Worm (Caenorhabditis elegans) whole organism, L1 larva: ENCODE results near the gene ephx-1.

ENCODE experiments used
- C04F5.9 ChIP-seq: sonication (generic microtip); optimal IDR thresholded peaks from 2 replicates; lab custom pipeline; 2016; ENCODE audit warnings: missing genetic modification characterization, missing compliant biosample characterization
- C16A3.4 ChIP-seq: fragments of 150-350 bp; optimal IDR thresholded peaks from 2 replicates; lab custom pipeline; 2014; ENCODE audit warnings: missing biosample characterization, missing genetic modification characterization
- Y116A8C.19 ChIP-seq: sonication (generic microtip); optimal IDR thresholded peaks from 2 replicates; lab custom pipeline; 2016; ENCODE audit warnings: missing compliant biosample characterization, missing genetic modification characterization, borderline replicate concordance
- aha-1 ChIP-seq: fragments of 150-350 bp; optimal IDR thresholded peaks from 2 replicates; lab custom pipeline; 2014; ENCODE audit warnings: missing biosample characterization, missing genetic modification characterization
- alr-1 ChIP-seq: fragments of 200-800 bp; sonication (Bioruptor generic); optimal IDR thresholded peaks from 2 replicates; lab custom pipeline; 2018; ENCODE audit warnings: borderline replicate concordance, mild to moderate bottlenecking, missing genetic modification characterization, missing compliant biosample characterization
- ama-1 ChIP-seq: fragments of 150-350 bp; optimal IDR thresholded peaks from 2 replicates; lab custom pipeline; 2014
- blmp-1 ChIP-seq: fragments of 150-350 bp; optimal IDR thresholded peaks from 2 replicates; lab custom pipeline; 2014; ENCODE audit warnings: missing biosample characterization, missing genetic modification characterization
- ceh-8 ChIP-seq: fragments of 200-800 bp; sonication (Bioruptor generic); optimal IDR thresholded peaks from 2 replicates; lab custom pipeline; 2018; ENCODE audit warnings: mild to moderate bottlenecking, missing genetic modification characterization, moderate library complexity, missing compliant biosample characterization
- ceh-82 ChIP-seq, 3 experiments: fragments of 150-350 bp in 1 of 3; sonication (generic microtip) in 2 of 3; optimal IDR thresholded peaks; 2 replicates each; lab custom pipeline; 2014 to 2017; ENCODE audit warnings: missing biosample characterization in 3 of 3, missing genetic modification characterization in 3 of 3
- ceh-88 ChIP-seq: fragments of 200-800 bp; sonication (Bioruptor generic); IDR thresholded peaks from 2 replicates; pipeline ENCODE4 v1.3.6; 2022; ENCODE audit warnings: missing genetic modification characterization, missing compliant biosample characterization
- ceh-90 ChIP-seq: sonication (generic microtip); optimal IDR thresholded peaks from 2 replicates; lab custom pipeline; 2016; ENCODE audit warnings: missing genetic modification characterization, missing compliant biosample characterization
- ces-1 ChIP-seq: fragments of 150-350 bp; optimal IDR thresholded peaks from 2 replicates; lab custom pipeline; 2014; ENCODE audit warnings: missing biosample characterization, missing genetic modification reagents, missing genetic modification characterization
- dpl-1 ChIP-seq, 3 experiments: fragments of 150-350 bp in 2 of 3; sonication (generic microtip) in 1 of 3; optimal IDR thresholded peaks; 2 replicates each; lab custom pipeline; 2014 to 2017; ENCODE audit warnings: missing biosample characterization in 3 of 3, missing genetic modification characterization in 3 of 3, missing genetic modification reagents in 3 of 3
- dsc-1 ChIP-seq: sonication (generic microtip); optimal IDR thresholded peaks from 2 replicates; lab custom pipeline; 2016; ENCODE audit warnings: mild to moderate bottlenecking, missing genetic modification characterization, missing compliant biosample characterization
- efl-1 ChIP-seq, 4 experiments: fragments of 150-350 bp; optimal IDR thresholded peaks in 3 of 4; peaks in 1 of 4; 1 replicate in 1 of 4; 2 replicates in 3 of 4; lab custom pipeline; 2014; ENCODE audit warnings: missing biosample characterization in 2 of 4, missing genetic modification characterization in 2 of 4, missing genetic modification reagents in 2 of 4
- egl-13 ChIP-seq: sonication (generic microtip); optimal IDR thresholded peaks from 2 replicates; lab custom pipeline; 2016; ENCODE audit warnings: missing genotype, missing genetic modification reagents, missing genetic modification characterization, missing compliant biosample characterization
- egl-27 ChIP-seq, 2 experiments: fragments of 150-350 bp in 1 of 2; sonication (generic microtip); optimal IDR thresholded peaks; 3 replicates each; lab custom pipeline; 2017 to 2018; ENCODE audit warnings: missing biosample characterization in 2 of 2, missing genetic modification characterization in 2 of 2, missing genetic modification reagents in 2 of 2
- elt-2 ChIP-seq: sonication (generic microtip); optimal IDR thresholded peaks from 2 replicates; lab custom pipeline; 2016; ENCODE audit warnings: missing genetic modification characterization, mild to moderate bottlenecking, inconsistent platforms, missing compliant biosample characterization, missing genetic modification reagents
- ets-5 ChIP-seq: fragments of 200-800 bp; sonication (Bioruptor generic); IDR thresholded peaks from 2 replicates; pipeline ENCODE4 v1.3.6; 2022; ENCODE audit warnings: missing genetic modification characterization, missing compliant biosample characterization
- fos-1 ChIP-seq: fragments of 150-350 bp; optimal IDR thresholded peaks from 2 replicates; lab custom pipeline; 2014; ENCODE audit warnings: missing biosample characterization, missing genetic modification characterization
- hpl-2 ChIP-seq: fragments of 150-350 bp; optimal IDR thresholded peaks from 2 replicates; lab custom pipeline; 2014; ENCODE audit warnings: missing biosample characterization, missing genetic modification reagents, missing genetic modification characterization
- jun-1 ChIP-seq: fragments of 150-350 bp; optimal IDR thresholded peaks from 2 replicates; lab custom pipeline; 2014; ENCODE audit warnings: missing biosample characterization, missing genetic modification reagents, missing genetic modification characterization
- lin-14 ChIP-seq: fragments of 200-800 bp; sonication (Bioruptor generic); optimal IDR thresholded peaks from 2 replicates; lab custom pipeline; 2018; ENCODE audit warnings: mild to moderate bottlenecking, missing genetic modification characterization, moderate library complexity, missing compliant biosample characterization
- lin-35 ChIP-seq, 2 experiments: fragments of 150-350 bp; optimal IDR thresholded peaks; 2 replicates each; lab custom pipeline; 2014; ENCODE audit warnings: missing biosample characterization in 2 of 2, missing genetic modification characterization in 2 of 2, missing genetic modification reagents in 2 of 2
- lir-3 ChIP-seq: sonication (generic microtip); optimal IDR thresholded peaks from 2 replicates; lab custom pipeline; 2016; ENCODE audit warnings: mild to moderate bottlenecking, missing genetic modification characterization, moderate library complexity, missing compliant biosample characterization; ENCODE audit not compliant: poor library complexity
- mab-9 ChIP-seq: fragments of 200-800 bp; sonication (Bioruptor generic); IDR thresholded peaks from 2 replicates; pipeline ENCODE4 v1.3.6; 2022; ENCODE audit warnings: missing genetic modification reagents, missing genetic modification characterization, missing compliant biosample characterization
- mdl-1 ChIP-seq, 2 experiments: fragments of 150-350 bp; optimal IDR thresholded peaks; 2 replicates each; lab custom pipeline; 2014 to 2017; ENCODE audit warnings: missing biosample characterization in 2 of 2, missing genetic modification characterization in 2 of 2, inconsistent platforms in 1 of 2
- nhr-11 ChIP-seq: fragments of 150-350 bp; optimal IDR thresholded peaks from 2 replicates; lab custom pipeline; 2014; ENCODE audit warnings: missing biosample characterization, missing genetic modification characterization
- nhr-12 ChIP-seq: sonication (generic microtip); optimal IDR thresholded peaks from 2 replicates; lab custom pipeline; 2017; ENCODE audit warnings: missing biosample characterization, missing genetic modification characterization
- nhr-19 ChIP-seq: fragments of 200-800 bp; sonication (Bioruptor generic); conservative IDR thresholded peaks from 2 replicates; pipeline ENCODE4 v1.3.6; 2022; ENCODE audit warnings: missing genetic modification characterization, missing compliant biosample characterization
- nhr-20 ChIP-seq: sonication (generic microtip); optimal IDR thresholded peaks from 2 replicates; lab custom pipeline; 2016; ENCODE audit warnings: mild to moderate bottlenecking, missing genetic modification characterization, missing compliant biosample characterization
- nhr-237 ChIP-seq: fragments of 150-350 bp; optimal IDR thresholded peaks from 2 replicates; lab custom pipeline; 2014; ENCODE audit warnings: missing biosample characterization, missing genetic modification characterization
- nhr-47 ChIP-seq: sonication (generic microtip); optimal IDR thresholded peaks from 2 replicates; lab custom pipeline; 2016; ENCODE audit warnings: mild to moderate bottlenecking, missing genetic modification characterization, moderate library complexity, missing compliant biosample characterization
- nhr-71 ChIP-seq: sonication (generic microtip); optimal IDR thresholded peaks from 2 replicates; lab custom pipeline; 2016; ENCODE audit warnings: mild to moderate bottlenecking, missing genetic modification characterization, moderate library complexity, missing compliant biosample characterization
- nhr-76 ChIP-seq: sonication (generic microtip); optimal IDR thresholded peaks from 2 replicates; lab custom pipeline; 2017; ENCODE audit warnings: missing biosample characterization, missing genetic modification characterization
- nhr-77 ChIP-seq: fragments of 150-350 bp; optimal IDR thresholded peaks from 2 replicates; lab custom pipeline; 2014; ENCODE audit warnings: missing biosample characterization, missing genetic modification characterization
- nhr-85 ChIP-seq: sonication (generic microtip); peaks from one replicate; lab custom pipeline; 2016; ENCODE audit warnings: missing genetic modification characterization, inconsistent platforms, missing compliant biosample characterization
- pax-3 ChIP-seq: fragments of 200-800 bp; sonication (Bioruptor generic); optimal IDR thresholded peaks from 2 replicates; lab custom pipeline; 2018; ENCODE audit warnings: mild to moderate bottlenecking, missing genetic modification characterization, moderate library complexity, missing compliant biosample characterization
- rnt-1 ChIP-seq: sonication (generic microtip); optimal IDR thresholded peaks from 2 replicates; lab custom pipeline; 2016; ENCODE audit warnings: mild to moderate bottlenecking, missing genetic modification characterization, moderate library complexity, missing compliant biosample characterization
- skn-1 ChIP-seq: fragments of 150-350 bp; optimal IDR thresholded peaks from 2 replicates; lab custom pipeline; 2014; ENCODE audit warnings: missing biosample characterization, missing genetic modification characterization
- snpc-4 ChIP-seq: fragments of 150-350 bp; optimal IDR thresholded peaks from 2 replicates; lab custom pipeline; 2014; ENCODE audit warnings: missing biosample characterization, missing genetic modification characterization
- sptf-1 ChIP-seq: fragments of 150-350 bp; optimal IDR thresholded peaks from 2 replicates; lab custom pipeline; 2014; ENCODE audit warnings: missing biosample characterization, missing genetic modification characterization
- sup-37 ChIP-seq: fragments of 200-800 bp; sonication (Bioruptor generic); optimal IDR thresholded peaks from 2 replicates; lab custom pipeline; 2018; ENCODE audit warnings: mild to moderate bottlenecking, missing genetic modification characterization, missing compliant biosample characterization
- swsn-7 ChIP-seq: sonication (generic microtip); optimal IDR thresholded peaks from 2 replicates; lab custom pipeline; 2016; ENCODE audit warnings: missing genetic modification characterization, missing compliant biosample characterization
- unc-130 ChIP-seq: fragments of 150-350 bp; optimal IDR thresholded peaks from 2 replicates; lab custom pipeline; 2017; ENCODE audit warnings: missing biosample characterization, missing genetic modification characterization, inconsistent platforms
- unc-62 ChIP-seq: fragments of 150-350 bp; optimal IDR thresholded peaks from 2 replicates; lab custom pipeline; 2014; ENCODE audit warnings: missing biosample characterization, missing genetic modification reagents, missing genetic modification characterization
- vab-15 ChIP-seq: sonication (generic microtip); optimal IDR thresholded peaks from 2 replicates; lab custom pipeline; 2017; ENCODE audit warnings: missing genotype, mild to moderate bottlenecking, missing genetic modification characterization, missing compliant biosample characterization
- xbp-1 ChIP-seq: sonication (generic microtip); optimal IDR thresholded peaks from 2 replicates; lab custom pipeline; 2016; ENCODE audit warnings: missing genetic modification characterization, missing compliant biosample characterization
- zag-1 ChIP-seq: fragments of 150-350 bp; optimal IDR thresholded peaks from 2 replicates; lab custom pipeline; 2014; ENCODE audit warnings: missing biosample characterization, missing genetic modification characterization
- zip-4 ChIP-seq: fragments of 200-800 bp; sonication (Bioruptor generic); optimal IDR thresholded peaks from 2 replicates; lab custom pipeline; 2018; ENCODE audit warnings: mild to moderate bottlenecking, missing genetic modification characterization, moderate library complexity, missing compliant biosample characterization
- ztf-11 ChIP-seq, 2 experiments: sonication (generic microtip); optimal IDR thresholded peaks; 2 replicates each; lab custom pipeline; 2016 to 2017; ENCODE audit warnings: missing genetic modification characterization in 2 of 2, missing biosample characterization in 1 of 2, missing compliant biosample characterization in 1 of 2
- ztf-4 ChIP-seq: fragments of 150-350 bp; optimal IDR thresholded peaks from 2 replicates; lab custom pipeline; 2014; ENCODE audit warnings: missing biosample characterization, missing genetic modification characterization

The ephx-1 gene

DNA sequence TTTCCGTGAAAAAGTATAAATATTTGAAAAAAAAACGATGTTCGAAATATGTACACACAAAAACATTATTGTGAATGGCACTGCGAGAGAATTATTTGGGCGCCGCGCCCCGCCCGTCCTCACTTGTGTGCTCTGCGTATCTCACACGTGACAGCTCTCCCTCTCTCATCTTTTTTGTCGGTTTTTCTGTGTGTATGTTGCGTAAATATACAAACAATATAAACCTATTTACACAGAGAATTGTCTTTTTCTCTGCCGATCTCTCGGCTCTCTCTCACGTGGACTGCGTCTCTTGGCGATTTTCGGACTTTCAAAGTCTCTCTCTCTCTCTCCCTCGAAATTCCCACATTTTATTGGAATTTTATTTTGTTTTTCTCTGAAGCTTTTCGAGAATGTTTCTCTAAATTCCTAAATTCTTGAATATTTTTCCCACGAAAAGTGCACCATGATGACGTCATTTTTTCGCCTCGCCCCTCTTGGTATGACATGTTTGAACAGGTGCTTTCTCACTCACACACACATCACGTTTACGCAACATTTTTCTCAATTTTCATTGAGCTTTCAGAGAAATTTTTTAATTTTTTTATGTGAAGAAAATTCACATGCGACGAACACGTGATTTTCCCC is 45.9 kb upstream of the ephx-1 start:
- no peak for TF ChIP-seq egl-27 (tag; optimal IDR thresholded peaks at IDR 0.05; lab: Kevin White, UChicago)
- peak; percentile 62 for TF ChIP-seq nhr-19 (GFP tag; lab: Robert Waterston, UW)
- peak; percentile 60 for TF ChIP-seq sup-37 (GFP tag; lab: Kevin White, UChicago)
- no peak for TF ChIP-seq zip-4 (GFP tag; lab: Kevin White, UChicago)
- no peak for TF ChIP-seq C04F5.9 (tag; lab: Kevin White, UChicago)
- peak; percentile 65 for TF ChIP-seq dsc-1
- no peak for TF ChIP-seq unc-62 (GFP tag; lab: Kevin White, UChicago)
- TF ChIP-seq nhr-76 (tag; lab: Kevin White, UChicago): no peak
- TF ChIP-seq ceh-88 (GFP tag; lab: Robert Waterston, UW): 0 out of 2 replicates have a peak, but pooled peaks have one; percentile 35
- TF ChIP-seq nhr-71 (tag; lab: Kevin White, UChicago): peak; percentile 89
- TF ChIP-seq ceh-82 (tag; optimal IDR thresholded peaks at IDR 0.05; lab: Kevin White, UChicago): peak; percentile 46 to 67 (median 48)
- TF ChIP-seq Y116A8C.19: no peak
- TF ChIP-seq ceh-8 (GFP tag; lab: Kevin White, UChicago): peak; percentile 28
- TF ChIP-seq alr-1 (tag; lab: Kevin White, UChicago): no peak
- peak; percentile 57 for TF ChIP-seq rnt-1 (tag; lab: Kevin White, UChicago)
- peak; percentile 41 for TF ChIP-seq unc-130
- TF ChIP-seq ces-1 (GFP tag; lab: Kevin White, UChicago): no peak
- TF ChIP-seq elt-2 (tag; lab: Kevin White, UChicago): peak; percentile 84
- no peak for TF ChIP-seq ceh-90 (tag; lab: Kevin White, UChicago)
- no peak for TF ChIP-seq ztf-11 (tag; optimal IDR thresholded peaks at IDR 0.05; lab: Kevin White, UChicago)
- TF ChIP-seq pax-3: peak; percentile 45
- TF ChIP-seq sptf-1 (tag; lab: Kevin White, UChicago): no peak
- TF ChIP-seq vab-15 (tag; lab: Kevin White, UChicago): no peak
- no peak for TF ChIP-seq aha-1
- peak; percentile 56 to 63 for TF ChIP-seq efl-1 (optimal IDR thresholded peaks at IDR 0.05; lab: Kevin White, UChicago)
- TF ChIP-seq efl-1 (GFP tag; optimal IDR thresholded peaks at IDR 0.05 in 1 of 2; lab: Kevin White, UChicago): peak; percentile 1 to 92
- no peak for TF ChIP-seq hpl-2 (GFP tag; lab: Kevin White, UChicago)
- TF ChIP-seq swsn-7 (tag; lab: Kevin White, UChicago): peak; percentile 75
- TF ChIP-seq lir-3 (tag; lab: Kevin White, UChicago): peak; percentile 66
- TF ChIP-seq nhr-47: peak; percentile 77
- TF ChIP-seq nhr-20 (tag; lab: Kevin White, UChicago): peak; percentile 83
- TF ChIP-seq lin-35 (GFP tag; optimal IDR thresholded peaks at IDR 0.05; lab: Kevin White, UChicago): peak; percentile 49 to 59
- peak; percentile 17 for TF ChIP-seq fos-1 (tag; lab: Kevin White, UChicago)
- no peak for TF ChIP-seq nhr-12 (tag; lab: Kevin White, UChicago)
- TF ChIP-seq egl-13: peak; percentile 14
- no peak for TF ChIP-seq ets-5 (GFP tag; lab: Robert Waterston, UW)
- peak; percentile 68 to 87 for TF ChIP-seq mdl-1 (tag; optimal IDR thresholded peaks at IDR 0.05; lab: Kevin White, UChicago)
- TF ChIP-seq mab-9 (GFP tag; lab: Robert Waterston, UW): no peak
- no peak for TF ChIP-seq ama-1
- TF ChIP-seq zag-1 (tag; lab: Kevin White, UChicago): no peak
- TF ChIP-seq jun-1 (tag; lab: Kevin White, UChicago): peak; percentile 73
- TF ChIP-seq nhr-77 (tag; lab: Kevin White, UChicago): peak; percentile 81
- peak; percentile 11 to 56 (median 52) for TF ChIP-seq dpl-1 (GFP tag; optimal IDR thresholded peaks at IDR 0.05; lab: Kevin White, UChicago)
- TF ChIP-seq lin-14 (GFP tag; lab: Kevin White, UChicago): peak; percentile 97
- TF ChIP-seq ztf-4 (tag; lab: Kevin White, UChicago): peak; percentile 54
- no peak for TF ChIP-seq nhr-237 (tag; lab: Kevin White, UChicago)
- TF ChIP-seq C16A3.4 (tag; lab: Kevin White, UChicago): peak; percentile 60
- no peak for TF ChIP-seq nhr-11 (tag; lab: Kevin White, UChicago)
- no peak for TF ChIP-seq blmp-1 (tag; lab: Kevin White, UChicago)
- peak; percentile 69 for TF ChIP-seq skn-1 (tag; lab: Kevin White, UChicago)
- TF ChIP-seq xbp-1: peak; percentile 48
- peak; percentile 69 for TF ChIP-seq nhr-85 (tag; lab: Kevin White, UChicago)
- TF ChIP-seq snpc-4 (tag; lab: Kevin White, UChicago): no peak
